Worm (Caenorhabditis elegans): ENCODE results near the gene F25B4.8.

F25B4.8 gene

DNA sequence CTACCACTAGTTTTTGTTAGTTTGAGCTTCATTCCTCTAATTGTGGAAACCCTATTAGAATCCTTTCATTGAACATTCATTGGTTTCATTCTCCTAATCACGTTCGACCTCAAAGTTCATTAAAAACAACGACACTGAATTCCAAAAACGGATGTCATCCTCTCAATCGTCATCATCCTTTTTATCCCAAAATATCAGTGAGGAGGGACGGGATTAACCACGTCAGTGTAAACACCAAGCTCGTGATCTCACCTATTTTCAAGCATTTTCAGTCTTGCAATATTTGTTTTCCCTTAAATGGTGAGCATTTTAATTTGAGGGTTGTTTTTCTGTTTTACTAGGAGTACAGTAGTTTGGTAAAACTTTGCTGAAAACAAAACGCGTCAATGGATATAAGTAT is 13.0 kb upstream of the F25B4.8 start:
- TF ChIP-seq aly-1 (tag; optimal IDR thresholded peaks at IDR 0.05) = no peak
- no peak for TF ChIP-seq flt-1 (GFP tag; IDR thresholded peaks at IDR 0.05)
- TF ChIP-seq ceh-13 (GFP tag; optimal IDR thresholded peaks at IDR 0.05) = no peak
- no peak for TF ChIP-seq hmg-4 (GFP tag; optimal IDR thresholded peaks at IDR 0.05)
- TF ChIP-seq scrt-1 (GFP tag; IDR thresholded peaks at IDR 0.05) = no peak
- no peak for TF ChIP-seq pes-1 (GFP tag; IDR thresholded peaks at IDR 0.05)
- no peak for TF ChIP-seq tbx-37 (GFP tag; conservative IDR thresholded peaks at IDR 0.05)
- TF ChIP-seq sea-1 (GFP tag; conservative IDR thresholded peaks at IDR 0.05) = no peak
- TF ChIP-seq ama-1 (optimal IDR thresholded peaks at IDR 0.05) = no peak
- TF ChIP-seq hmbx-1 (tag; optimal IDR thresholded peaks at IDR 0.05) = no peak
- TF ChIP-seq ceh-36 (tag; optimal IDR thresholded peaks at IDR 0.05) = no peak
- no peak for TF ChIP-seq B0310.2 (tag; optimal IDR thresholded peaks at IDR 0.05)

ce11 chrV:5701106-5701505 is 9.6 kb upstream of the F25B4.8 start:
- TF ChIP-seq B0310.2 (tag; optimal IDR thresholded peaks at IDR 0.05) (no peak), F13C5.2 (tag; optimal IDR thresholded peaks at IDR 0.05) (no peak), scrt-1 (GFP tag; IDR thresholded peaks at IDR 0.05) (no peak), tbx-11 (GFP tag; IDR thresholded peaks at IDR 0.05) (no peak), pes-1 (GFP tag; IDR thresholded peaks at IDR 0.05) (no peak), tra-4 (tag; optimal IDR thresholded peaks at IDR 0.05) (no peak), ceh-36 (tag; optimal IDR thresholded peaks at IDR 0.05) (no peak), hnd-1 (tag; optimal IDR thresholded peaks at IDR 0.05) (no peak), flt-1 (GFP tag; IDR thresholded peaks at IDR 0.05) (no peak), ceh-13 (GFP tag; optimal IDR thresholded peaks at IDR 0.05) (no peak), hmg-4 (GFP tag; optimal IDR thresholded peaks at IDR 0.05) (no peak), hmbx-1 (tag; optimal IDR thresholded peaks at IDR 0.05) (no peak), ama-1 (optimal IDR thresholded peaks at IDR 0.05) (no peak), tbx-37 (GFP tag; conservative IDR thresholded peaks at IDR 0.05) (no peak), sea-1 (GFP tag; conservative IDR thresholded peaks at IDR 0.05) (no peak), aly-1 (tag; optimal IDR thresholded peaks at IDR 0.05) (no peak), ets-7 (tag; optimal IDR thresholded peaks at IDR 0.05) (no peak)

ce11 chrV:5699835-5700441 is 8.4 kb upstream of the F25B4.8 start, which contains the start of gene clec-1:
Gene clec-1, plus strand, starts transcription at chrV:5700154.
- TF ChIP-seq sea-1 (GFP tag; conservative IDR thresholded peaks at IDR 0.05) = no peak
- no peak for TF ChIP-seq ets-7 (tag; optimal IDR thresholded peaks at IDR 0.05)
- TF ChIP-seq tbx-37 (GFP tag; conservative IDR thresholded peaks at IDR 0.05) = no peak
- TF ChIP-seq aly-1 (tag; optimal IDR thresholded peaks at IDR 0.05) = no peak
- TF ChIP-seq tra-4 (tag; optimal IDR thresholded peaks at IDR 0.05) = no peak
- no peak for TF ChIP-seq tbx-11 (GFP tag; IDR thresholded peaks at IDR 0.05)
- no peak for TF ChIP-seq pes-1 (GFP tag; IDR thresholded peaks at IDR 0.05)
- no peak for TF ChIP-seq hmg-4 (GFP tag; optimal IDR thresholded peaks at IDR 0.05)
- TF ChIP-seq ceh-13 (GFP tag; optimal IDR thresholded peaks at IDR 0.05) = no peak
- no peak for TF ChIP-seq hnd-1 (tag; optimal IDR thresholded peaks at IDR 0.05)
- no peak for TF ChIP-seq F13C5.2 (tag; optimal IDR thresholded peaks at IDR 0.05)
- TF ChIP-seq ceh-36 (tag; optimal IDR thresholded peaks at IDR 0.05) = no peak
- TF ChIP-seq hmbx-1 (tag; optimal IDR thresholded peaks at IDR 0.05) = no peak
- no peak for TF ChIP-seq B0310.2 (tag; optimal IDR thresholded peaks at IDR 0.05)
- no peak for TF ChIP-seq ama-1 (optimal IDR thresholded peaks at IDR 0.05)
- TF ChIP-seq scrt-1 (GFP tag; IDR thresholded peaks at IDR 0.05) = no peak

- TF ChIP-seq tra-4 (tag; optimal IDR thresholded peaks at IDR 0.05) (no peak), flt-1 (GFP tag; IDR thresholded peaks at IDR 0.05) (no peak)
These were observed 6.1 kb upstream of the F25B4.8 start for ce11 chrV:5697581-5697980.

- no peak for TF ChIP-seq tbx-11 (GFP tag; IDR thresholded peaks at IDR 0.05)
- no peak for TF ChIP-seq hmbx-1 (tag; optimal IDR thresholded peaks at IDR 0.05)
- no peak for TF ChIP-seq B0310.2 (tag; optimal IDR thresholded peaks at IDR 0.05)
- no peak for TF ChIP-seq aly-1 (tag; optimal IDR thresholded peaks at IDR 0.05)
- TF ChIP-seq flt-1 (GFP tag; IDR thresholded peaks at IDR 0.05) = no peak
- no peak for TF ChIP-seq hmg-4 (GFP tag; optimal IDR thresholded peaks at IDR 0.05)
These were observed 4.7 kb upstream of the F25B4.8 start for ce11 chrV:5696177-5696576.

DNA sequence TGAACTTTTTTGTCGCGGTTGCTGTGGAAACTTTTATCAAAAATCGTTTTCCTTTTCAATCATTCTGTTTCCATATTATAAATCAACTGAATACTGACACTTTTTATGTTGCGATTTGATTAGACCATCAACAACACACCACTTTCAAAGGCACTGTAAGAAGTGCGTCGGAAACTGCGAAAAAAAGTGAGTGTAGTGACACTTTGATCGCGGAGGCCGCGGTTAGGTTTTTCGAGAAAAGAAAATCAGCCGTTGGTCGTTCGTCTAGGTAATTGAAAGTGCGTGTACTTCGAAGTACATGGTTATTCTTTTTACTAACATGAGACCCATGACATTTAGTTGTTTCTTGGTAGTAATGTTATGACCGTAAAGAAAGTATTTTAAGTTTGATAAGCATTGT is 4.1 kb upstream of the F25B4.8 start:
- no peak for TF ChIP-seq ceh-36 (tag; optimal IDR thresholded peaks at IDR 0.05)
- no peak for TF ChIP-seq hmg-4 (GFP tag; optimal IDR thresholded peaks at IDR 0.05)
- TF ChIP-seq flt-1 (GFP tag; IDR thresholded peaks at IDR 0.05) = no peak
- TF ChIP-seq F13C5.2 (tag; optimal IDR thresholded peaks at IDR 0.05) = no peak
- no peak for TF ChIP-seq B0310.2 (tag; optimal IDR thresholded peaks at IDR 0.05)
- no peak for TF ChIP-seq hmbx-1 (tag; optimal IDR thresholded peaks at IDR 0.05)
- no peak for TF ChIP-seq hnd-1 (tag; optimal IDR thresholded peaks at IDR 0.05)
- no peak for TF ChIP-seq scrt-1 (GFP tag; IDR thresholded peaks at IDR 0.05)
- no peak for TF ChIP-seq ceh-13 (GFP tag; optimal IDR thresholded peaks at IDR 0.05)
- TF ChIP-seq tbx-11 (GFP tag; IDR thresholded peaks at IDR 0.05) = no peak
- TF ChIP-seq aly-1 (tag; optimal IDR thresholded peaks at IDR 0.05) = no peak
- TF ChIP-seq sea-1 (GFP tag; conservative IDR thresholded peaks at IDR 0.05) = no peak
- no peak for TF ChIP-seq tra-4 (tag; optimal IDR thresholded peaks at IDR 0.05)
- no peak for TF ChIP-seq tbx-37 (GFP tag; conservative IDR thresholded peaks at IDR 0.05)
- TF ChIP-seq ama-1 (optimal IDR thresholded peaks at IDR 0.05) = no peak
- no peak for TF ChIP-seq pes-1 (GFP tag; IDR thresholded peaks at IDR 0.05)
- TF ChIP-seq ets-7 (tag; optimal IDR thresholded peaks at IDR 0.05) = no peak

DNA sequence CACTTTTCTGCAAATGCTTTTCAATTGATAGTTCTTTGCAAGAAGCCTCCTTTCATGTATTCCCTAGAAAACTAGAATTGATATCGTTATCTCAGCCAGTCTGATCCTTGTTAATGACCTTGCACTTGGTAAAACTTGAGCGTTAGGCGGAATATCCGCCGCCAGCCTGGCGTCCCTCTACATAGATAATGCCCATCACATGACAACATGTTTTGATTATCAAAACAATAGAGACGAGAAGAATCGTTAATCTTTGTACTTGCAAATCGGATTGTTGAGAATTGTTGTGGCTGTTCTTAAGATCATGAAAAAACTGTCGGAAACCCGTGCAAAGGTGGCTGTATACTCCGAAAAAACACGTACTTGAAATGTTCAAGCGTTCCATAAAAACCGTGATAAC is 2.1 kb upstream of the F25B4.8 start:
- TF ChIP-seq tra-4 (tag; optimal IDR thresholded peaks at IDR 0.05) (no peak), ceh-36 (tag; optimal IDR thresholded peaks at IDR 0.05) (no peak), B0310.2 (tag; optimal IDR thresholded peaks at IDR 0.05) (no peak)

Measured in whole organism, early embryonic.